Worm (Caenorhabditis elegans): ENCODE measurements around the gene dot-1.3.

- TF ChIP-seq sox-2 (GFP tag; IDR thresholded peaks at IDR 0.05): no peak
- no peak for TF ChIP-seq nhr-11 (tag; optimal IDR thresholded peaks at IDR 0.05)
- TF ChIP-seq nfya-1 (tag; optimal IDR thresholded peaks at IDR 0.05): no peak
Observed at ce11 chrX:12346729-12347128, 44.1 kb upstream of the dot-1.3 start, which contains the start of gene F42F12.11.
